Fruit fly (Drosophila melanogaster) Kc167 (cell line): ENCODE measurements around the gene CG17544.

ENCODE experiments used
- Myc ChIP-seq: fragments of >200 bp; optimal IDR thresholded peaks from 2 replicates; lab custom pipeline; 2017; ENCODE audit warnings: missing external identifiers
- Sin3A ChIP-seq: fragments of >200 bp; optimal IDR thresholded peaks from 2 replicates; lab custom pipeline; 2018; ENCODE audit warnings: missing external identifiers
- h ChIP-seq: fragments of >200 bp; optimal IDR thresholded peaks from 3 replicates; lab custom pipeline; 2018; ENCODE audit warnings: missing external identifiers
- insv ChIP-seq: fragments of >200 bp; optimal IDR thresholded peaks from 3 replicates; lab custom pipeline; 2018; ENCODE audit warnings: missing external identifiers
- psq ChIP-seq: fragments of >200 bp; optimal IDR thresholded peaks from 2 replicates; lab custom pipeline; 2017; ENCODE audit warnings: missing external identifiers
- ttk ChIP-seq: sonication (Bioruptor generic); optimal IDR thresholded peaks from 2 replicates; lab custom pipeline; 2017; ENCODE audit warnings: missing external identifiers

DNA sequence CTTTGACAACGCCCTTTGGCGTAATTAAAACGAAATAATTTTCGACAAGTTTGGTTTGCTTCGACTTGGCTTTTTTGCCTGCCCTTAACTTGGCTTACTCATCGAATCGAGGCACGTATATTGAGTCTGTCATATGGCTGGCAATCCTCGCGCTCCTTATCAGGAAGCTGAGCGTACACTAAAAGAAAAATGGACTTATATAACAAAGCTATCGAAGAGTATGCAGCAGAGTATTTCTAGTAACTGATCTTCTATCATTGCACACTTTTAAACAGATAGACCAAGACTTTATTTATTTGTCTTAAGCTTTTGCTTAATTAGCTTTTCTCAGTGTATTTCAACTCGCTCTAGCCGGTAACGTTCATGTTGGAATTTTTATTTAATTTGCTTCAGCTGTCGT lies 32.0 kb downstream of the CG17544 start:
- TF ChIP-seq psq (no peak), insv (no peak), Sin3A (no peak), h (lab: Kevin White, UChicago) (no peak), ttk (lab: Kevin White, UChicago) (no peak), Myc (lab: Kevin White, UChicago) (no peak)
